Fruit fly (Drosophila melanogaster) whole organism, pupa: ENCODE data around the gene CG33923.
A peak's percentile ranks its signal among the peaks of the same experiment; 100 is the strongest.

ENCODE experiments used
- CG15710 ChIP-seq: fragments of 200-800 bp; sonication (Bioruptor generic); optimal IDR thresholded peaks from 2 replicates; lab custom pipeline; 2018; ENCODE audit warnings: missing biosample characterization, mild to moderate bottlenecking, missing genetic modification characterization, moderate library complexity
- EcR ChIP-seq: fragments of 200-800 bp; sonication (Bioruptor generic); optimal IDR thresholded peaks from 3 replicates; lab custom pipeline; 2019; ENCODE audit warnings: missing biosample characterization, missing genetic modification characterization, mild to moderate bottlenecking, moderate library complexity, missing genetic modification reagents
- rn ChIP-seq: fragments of 200-800 bp; sonication (Bioruptor generic); IDR thresholded peaks from 2 replicates; pipeline ENCODE4 v1.3.6; 2022; ENCODE audit warnings: missing biosample characterization, missing genetic modification characterization

DNA sequence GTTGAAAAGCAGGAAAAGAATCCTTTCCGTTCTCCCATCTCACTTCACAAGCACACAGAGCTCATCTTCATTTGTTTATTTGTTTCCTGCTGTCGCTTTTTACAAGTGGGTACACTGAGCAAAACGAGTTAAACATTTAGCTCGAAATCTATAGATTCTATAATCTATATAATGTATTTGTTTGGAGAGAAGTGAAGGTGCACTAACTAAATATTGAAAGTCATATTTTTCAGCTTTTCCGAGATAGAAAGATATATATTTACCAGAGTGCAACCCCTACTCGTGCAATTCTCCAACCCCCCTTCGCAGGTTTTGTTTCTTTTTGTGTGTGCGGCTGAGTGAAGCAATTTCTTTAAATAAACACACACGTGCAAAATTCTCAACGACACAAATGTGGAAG is 45.9 kb upstream of the CG33923 start:
- TF ChIP-seq EcR (GFP tag; lab: Kevin White, UChicago): no peak
- TF ChIP-seq rn (GFP tag; lab: Robert Waterston, UW): no peak
- peak; percentile 56 for TF ChIP-seq CG15710 (tag; lab: Kevin White, UChicago)
